Worm (Caenorhabditis elegans): ENCODE data around the gene F43C11.11.
A peak's percentile ranks its signal among the peaks of the same experiment; 100 is the strongest.

F43C11.11 gene

DNA sequence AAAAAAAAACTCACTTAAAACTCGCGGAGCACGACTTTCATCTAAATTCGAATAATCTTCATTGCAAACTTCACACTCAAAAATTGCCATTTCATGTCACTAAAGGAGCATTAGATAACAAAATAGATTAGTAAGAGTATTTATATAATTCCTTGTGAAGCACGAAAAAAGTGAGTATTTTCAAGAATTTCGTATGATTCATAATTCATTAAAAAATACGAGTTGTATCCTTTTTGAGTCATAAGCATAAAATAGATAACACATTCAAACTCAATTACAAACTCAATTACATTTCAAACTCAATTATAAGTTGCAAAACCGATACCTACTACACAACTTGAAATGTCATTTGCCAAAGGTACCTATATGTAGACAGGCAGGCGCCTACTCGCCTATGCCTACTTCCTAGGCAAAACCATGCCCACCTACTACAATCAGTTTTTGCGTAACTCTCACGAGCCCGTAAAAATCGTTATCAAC lies 34.6 kb downstream of the F43C11.11 start, which contains the start of the genes ZK1240.8 and ZK1240.1:
Gene ZK1240.8 (minus strand): TSS at position 101 of the 480 bp plus-strand sequence.
Gene ZK1240.1 (plus strand): TSS at position 430 of the 480 bp plus-strand sequence.
- peak in 1 of 2 experiments; percentile 86 for TF ChIP-seq unc-62 (GFP tag; optimal IDR thresholded peaks at IDR 0.05 in 1 of 2)
- no peak for TF ChIP-seq unc-62 (tag; optimal IDR thresholded peaks at IDR 0.05)
- TF ChIP-seq madf-5 (GFP tag; IDR thresholded peaks at IDR 0.05) = no peak
- peak; percentile 3 for TF ChIP-seq nhr-28 (tag; optimal IDR thresholded peaks at IDR 0.05)

DNA sequence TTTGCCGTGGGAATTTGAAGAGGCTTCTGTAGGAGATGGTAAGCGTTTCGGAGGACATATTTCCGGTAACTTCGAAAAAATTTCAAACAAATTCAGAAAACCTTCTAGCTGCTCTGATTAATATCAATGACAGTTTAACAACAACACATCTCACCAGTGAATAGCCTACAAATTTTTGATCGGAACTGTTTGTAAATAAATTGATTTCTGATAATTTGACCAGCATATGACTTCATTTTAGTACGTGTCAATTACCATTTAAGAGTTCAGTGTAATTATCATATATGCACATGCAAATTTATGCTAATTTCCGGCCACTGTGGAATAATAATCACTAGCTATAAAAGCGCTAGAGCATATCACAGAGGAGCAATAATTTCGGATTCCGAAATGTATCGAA lies 38.6 kb downstream of the F43C11.11 start, which contains the start of gene ZK1240.11:
Gene ZK1240.11 (plus strand): TSS at position 301 of the 400 bp plus-strand sequence.
- no peak for TF ChIP-seq lsy-2 (tag; optimal IDR thresholded peaks at IDR 0.05)
- TF ChIP-seq arid-1 (GFP tag; conservative IDR thresholded peaks at IDR 0.05) = no peak
- TF ChIP-seq lir-3 (tag; optimal IDR thresholded peaks at IDR 0.05) = no peak

DNA sequence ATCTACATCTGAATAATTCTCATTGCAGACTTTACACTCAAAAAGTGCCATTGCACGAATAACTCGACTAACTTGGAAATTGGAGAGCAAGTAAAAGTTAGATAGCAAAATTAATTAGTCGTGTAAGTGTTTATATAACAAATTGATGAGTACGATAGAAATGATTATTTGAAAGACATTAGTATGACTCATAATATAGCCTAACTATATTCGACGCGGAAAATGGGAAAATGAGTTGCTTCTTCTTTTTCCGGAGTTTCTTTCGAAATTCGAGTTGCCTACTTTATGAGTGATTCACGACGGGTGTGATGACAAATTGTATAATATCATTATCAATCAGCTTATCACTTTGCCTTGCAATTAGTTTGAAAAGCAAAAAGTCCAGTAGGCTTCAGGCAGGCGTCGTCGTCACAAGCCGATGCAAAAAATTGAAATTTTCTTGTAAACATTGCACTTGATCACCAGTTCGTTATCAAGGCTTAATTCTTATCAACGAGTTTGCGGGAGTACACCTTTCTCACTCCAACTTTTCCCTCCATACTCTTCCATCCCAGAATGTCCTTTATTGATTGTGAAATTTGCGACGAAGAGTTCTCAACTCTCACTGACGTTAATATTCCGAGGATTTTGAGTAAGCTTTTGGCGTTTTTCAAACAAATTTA lies 40.6 kb downstream of the F43C11.11 start, which contains the start of the genes ZK1240.6 and ZK1240.2:
Gene ZK1240.6 (minus strand): TSS at position 51 of the 662 bp plus-strand sequence.
Gene ZK1240.2 (plus strand): TSS at position 520 of the 662 bp plus-strand sequence.
- TF ChIP-seq sdz-12 (GFP tag; optimal IDR thresholded peaks at IDR 0.05) = no peak
- TF ChIP-seq lin-1 (GFP tag; IDR thresholded peaks at IDR 0.05) = peak; percentile 17; the same call in 1 of the 2 replicates
- no peak for TF ChIP-seq dmd-9 (GFP tag; IDR thresholded peaks at IDR 0.05)
- no peak for TF ChIP-seq T20F7.1 (GFP tag; optimal IDR thresholded peaks at IDR 0.05)
- no peak for TF ChIP-seq unc-130 (GFP tag; optimal IDR thresholded peaks at IDR 0.05)
- TF ChIP-seq nhr-28 (tag; optimal IDR thresholded peaks at IDR 0.05) = peak; percentile 69
- no peak for TF ChIP-seq T26A8.4 (GFP tag; IDR thresholded peaks at IDR 0.05)
- no peak for TF ChIP-seq F10B5.3 (tag; optimal IDR thresholded peaks at IDR 0.05)
- TF ChIP-seq aly-2 (tag; optimal IDR thresholded peaks at IDR 0.05) = no peak
- peak; percentile 76 for TF ChIP-seq dmd-6 (GFP tag; IDR thresholded peaks at IDR 0.05)
- no peak for TF ChIP-seq zfp-2 (tag; optimal IDR thresholded peaks at IDR 0.05)
- no peak for TF ChIP-seq ceh-28 (tag; optimal IDR thresholded peaks at IDR 0.05)
- TF ChIP-seq ceh-62 (tag; optimal IDR thresholded peaks at IDR 0.05) = no peak
- TF ChIP-seq dve-1 (tag; optimal IDR thresholded peaks at IDR 0.05; ENCODE audit: insufficient read depth) = peak; percentile 51
- TF ChIP-seq snpc-1.2 (GFP tag; IDR thresholded peaks at IDR 0.05) = no peak
- TF ChIP-seq daf-16 (GFP tag; optimal IDR thresholded peaks at IDR 0.05) = no peak
- TF ChIP-seq daf-16 (tag; optimal IDR thresholded peaks at IDR 0.05) = peak; percentile 72
- TF ChIP-seq zip-2 (tag; optimal IDR thresholded peaks at IDR 0.05) = no peak
- TF ChIP-seq F44E2.7 (GFP tag; IDR thresholded peaks at IDR 0.05) = no peak
- peak; percentile 55 for TF ChIP-seq hlh-11 (tag; optimal IDR thresholded peaks at IDR 0.05)
- no peak for TF ChIP-seq snpc-4 (tag; optimal IDR thresholded peaks at IDR 0.05)
- TF ChIP-seq pqm-1 (tag; optimal IDR thresholded peaks at IDR 0.05) = peak; percentile 85
- no peak for TF ChIP-seq spr-3 (GFP tag; optimal IDR thresholded peaks at IDR 0.05)
- peak; percentile 29 for TF ChIP-seq hlh-30 (tag; optimal IDR thresholded peaks at IDR 0.05; ENCODE audit: insufficient read depth)
- no peak for TF ChIP-seq aha-1 (tag)
- no peak for TF ChIP-seq fkh-10 (GFP tag; optimal IDR thresholded peaks at IDR 0.05)

DNA sequence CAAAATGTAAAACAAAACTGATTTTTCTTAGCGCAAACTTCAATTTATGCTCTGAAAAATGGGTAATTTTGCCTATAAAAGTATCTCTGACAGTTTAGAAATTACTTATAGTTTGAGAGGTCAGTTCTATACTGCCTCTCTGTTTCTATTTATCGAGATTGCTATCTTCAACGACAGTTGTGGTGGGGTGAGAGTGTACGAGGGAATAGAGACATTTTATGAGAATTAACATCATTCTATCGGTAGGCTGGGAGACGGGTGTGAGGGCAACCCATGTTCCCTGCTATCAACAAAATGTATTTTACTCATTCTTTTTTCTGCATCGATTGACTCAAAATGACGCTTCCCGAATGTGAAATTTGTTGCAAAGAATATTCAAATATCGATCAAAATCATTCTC lies 43.5 kb downstream of the F43C11.11 start, which contains the start of gene ZK1240.3:
Gene ZK1240.3 (plus strand): TSS at position 238 of the 400 bp plus-strand sequence.
- TF ChIP-seq pqm-1 (tag; optimal IDR thresholded peaks at IDR 0.05) = peak; percentile 91
- peak in 1 of 2 experiments; percentile 37 for TF ChIP-seq unc-62 (GFP tag; optimal IDR thresholded peaks at IDR 0.05 in 1 of 2)
- no peak for TF ChIP-seq unc-62 (tag; optimal IDR thresholded peaks at IDR 0.05)
- no peak for TF ChIP-seq mxl-3 (GFP tag; optimal IDR thresholded peaks at IDR 0.05)
- no peak for TF ChIP-seq hif-1 (tag; optimal IDR thresholded peaks at IDR 0.05)
- TF ChIP-seq daf-16 (GFP tag; optimal IDR thresholded peaks at IDR 0.05) = no peak
- peak; percentile 62 for TF ChIP-seq daf-16 (tag; optimal IDR thresholded peaks at IDR 0.05)
- TF ChIP-seq nhr-77 (tag; optimal IDR thresholded peaks at IDR 0.05) = no peak
- TF ChIP-seq T20F7.1 (GFP tag; optimal IDR thresholded peaks at IDR 0.05) = peak; percentile 32
- 0 out of 2 replicates have a peak, but pooled peaks have one; percentile 48 for TF ChIP-seq php-3 (GFP tag; IDR thresholded peaks at IDR 0.05)
- TF ChIP-seq pha-4 (GFP tag; IDR thresholded peaks at IDR 0.05) = no peak
- TF ChIP-seq pha-4 (tag; optimal IDR thresholded peaks at IDR 0.05) = no peak
- TF ChIP-seq tra-1 (GFP tag; IDR thresholded peaks at IDR 0.05) = no peak
- peak; percentile 80 for TF ChIP-seq aha-1 (tag)
- peak; percentile 78 for TF ChIP-seq nhr-28 (tag; optimal IDR thresholded peaks at IDR 0.05)
- TF ChIP-seq jun-1 (tag; optimal IDR thresholded peaks at IDR 0.05) = no peak
- TF ChIP-seq hlh-11 (tag; optimal IDR thresholded peaks at IDR 0.05) = peak; percentile 58
- TF ChIP-seq nhr-41 (GFP tag; IDR thresholded peaks at IDR 0.05) = peak; percentile 55; the same call in 1 of the 2 replicates
- TF ChIP-seq F49E8.2 (tag; optimal IDR thresholded peaks at IDR 0.05; ENCODE audit: borderline replicate concordance) = no peak
- peak; percentile 23 for TF ChIP-seq dve-1 (tag; optimal IDR thresholded peaks at IDR 0.05; ENCODE audit: insufficient read depth)
- no peak for TF ChIP-seq R02D3.7 (tag; optimal IDR thresholded peaks at IDR 0.05)
- TF ChIP-seq F26F4.8 (GFP tag; conservative IDR thresholded peaks at IDR 0.05) = no peak
